Worm (Caenorhabditis elegans): ENCODE results near the gene samp-1.
A peak's percentile ranks its signal among the peaks of the same experiment; 100 is the strongest.

Gene samp-1

DNA sequence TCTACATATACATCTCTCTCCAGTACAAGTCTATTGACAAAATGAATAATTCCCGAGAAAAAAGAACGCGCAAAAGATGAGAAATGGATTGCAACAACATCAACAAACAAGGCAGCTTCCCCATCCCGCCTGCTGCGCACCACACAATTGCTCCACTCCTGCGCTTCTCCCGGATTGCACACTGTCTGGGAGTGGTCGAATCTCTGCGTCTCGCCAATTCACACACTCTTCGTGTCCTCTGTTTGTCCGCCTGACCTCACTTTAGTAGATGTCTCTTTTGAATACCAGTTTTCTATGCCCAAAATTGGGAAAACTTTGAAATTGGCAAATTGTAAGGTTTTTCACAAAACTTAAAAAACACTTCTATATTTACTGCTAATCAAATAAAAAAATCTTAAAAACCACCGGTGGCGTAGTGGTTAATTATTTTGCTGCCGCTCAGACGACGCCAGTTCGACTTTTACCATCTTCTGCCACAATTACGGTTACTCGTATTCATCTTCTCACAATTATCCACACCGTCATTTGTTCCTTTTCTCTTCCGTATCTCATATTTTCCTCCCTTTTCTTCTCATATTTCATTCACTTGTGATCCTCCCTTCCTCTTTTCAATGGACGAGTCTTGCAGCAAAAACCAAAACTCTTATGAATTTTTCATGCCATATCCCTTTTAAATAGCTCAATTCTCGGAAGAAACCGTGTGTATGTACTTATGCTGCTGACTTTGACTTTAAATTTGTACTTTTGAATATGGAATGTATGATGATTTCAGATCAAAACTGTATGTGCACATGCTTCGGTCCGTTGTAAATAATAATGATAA lies 3.1 kb downstream of the samp-1 start, which contains the start of gene rsf-1 (continued):
- no peak for TF ChIP-seq daf-12 (tag; optimal IDR thresholded peaks at IDR 0.05)
- no peak for TF ChIP-seq ztf-4 (tag; optimal IDR thresholded peaks at IDR 0.05)
- no peak for TF ChIP-seq ama-1 (optimal IDR thresholded peaks at IDR 0.05)
- TF ChIP-seq ceh-28 (tag; optimal IDR thresholded peaks at IDR 0.05): no peak
- TF ChIP-seq unc-62 (GFP tag; optimal IDR thresholded peaks at IDR 0.05): no peak
- no peak for TF ChIP-seq R02D3.7 (tag; optimal IDR thresholded peaks at IDR 0.05)
- no peak for TF ChIP-seq fkh-10 (GFP tag; optimal IDR thresholded peaks at IDR 0.05)
- TF ChIP-seq elt-2 (tag; optimal IDR thresholded peaks at IDR 0.05): peak; percentile 15
- TF ChIP-seq lsy-12 (tag; optimal IDR thresholded peaks at IDR 0.05): no peak
- TF ChIP-seq zag-1 (tag; optimal IDR thresholded peaks at IDR 0.05): no peak
- no peak for TF ChIP-seq skn-1 (tag; optimal IDR thresholded peaks at IDR 0.05)
- no peak for TF ChIP-seq ceh-16 (tag; optimal IDR thresholded peaks at IDR 0.05)
- TF ChIP-seq snpc-4 (tag; optimal IDR thresholded peaks at IDR 0.05): peak; percentile 34
- no peak for TF ChIP-seq ceh-82 (tag; optimal IDR thresholded peaks at IDR 0.05)
- TF ChIP-seq egl-5 (tag; optimal IDR thresholded peaks at IDR 0.05): no peak
- TF ChIP-seq fos-1 (tag; optimal IDR thresholded peaks at IDR 0.05): no peak
- no peak for TF ChIP-seq lin-15B (tag; optimal IDR thresholded peaks at IDR 0.05)
- TF ChIP-seq nhr-237 (tag; optimal IDR thresholded peaks at IDR 0.05): no peak
- no peak for TF ChIP-seq nhr-25 (tag; optimal IDR thresholded peaks at IDR 0.05)
- peak; percentile 44 for TF ChIP-seq lin-39 (tag; optimal IDR thresholded peaks at IDR 0.05)

DNA sequence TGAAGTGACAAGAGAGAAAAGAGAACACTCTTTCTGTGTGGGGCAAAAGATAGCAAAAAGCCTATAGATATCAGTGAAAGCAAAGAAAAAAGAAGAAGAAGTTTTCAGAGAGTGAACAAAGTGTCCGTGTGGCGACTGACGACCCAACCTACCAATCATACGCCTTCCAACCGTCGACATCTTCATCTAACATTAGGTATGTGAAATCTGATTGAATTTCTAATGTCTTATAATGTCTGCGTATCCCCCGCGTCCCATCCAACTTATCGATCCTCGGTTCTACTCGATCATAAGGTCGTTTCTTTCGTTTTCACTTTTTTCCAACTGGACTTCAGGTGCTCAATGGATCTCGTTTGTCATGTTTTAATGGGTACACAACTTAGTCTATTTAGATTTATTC lies 4.6 kb downstream of the samp-1 start:
- no peak for TF ChIP-seq elt-1 (tag; optimal IDR thresholded peaks at IDR 0.05)
- TF ChIP-seq fos-1 (tag; optimal IDR thresholded peaks at IDR 0.05): no peak
- TF ChIP-seq elt-3 (tag; optimal IDR thresholded peaks at IDR 0.05): no peak
- TF ChIP-seq R02D3.7 (tag; optimal IDR thresholded peaks at IDR 0.05): no peak
- TF ChIP-seq ceh-16 (tag; optimal IDR thresholded peaks at IDR 0.05): no peak
- no peak for TF ChIP-seq nhr-237 (tag; optimal IDR thresholded peaks at IDR 0.05)
- no peak for TF ChIP-seq fkh-2 (tag; optimal IDR thresholded peaks at IDR 0.05)
- peak; percentile 26 for TF ChIP-seq nhr-23 (tag; optimal IDR thresholded peaks at IDR 0.05)
- no peak for TF ChIP-seq daf-12 (tag; optimal IDR thresholded peaks at IDR 0.05)
- TF ChIP-seq nfya-1 (tag; optimal IDR thresholded peaks at IDR 0.05; ENCODE audit: insufficient read depth): peak; percentile 56
- peak; percentile 79 for TF ChIP-seq nhr-25 (tag; optimal IDR thresholded peaks at IDR 0.05)
- TF ChIP-seq tbx-2 (tag; optimal IDR thresholded peaks at IDR 0.05): no peak

DNA sequence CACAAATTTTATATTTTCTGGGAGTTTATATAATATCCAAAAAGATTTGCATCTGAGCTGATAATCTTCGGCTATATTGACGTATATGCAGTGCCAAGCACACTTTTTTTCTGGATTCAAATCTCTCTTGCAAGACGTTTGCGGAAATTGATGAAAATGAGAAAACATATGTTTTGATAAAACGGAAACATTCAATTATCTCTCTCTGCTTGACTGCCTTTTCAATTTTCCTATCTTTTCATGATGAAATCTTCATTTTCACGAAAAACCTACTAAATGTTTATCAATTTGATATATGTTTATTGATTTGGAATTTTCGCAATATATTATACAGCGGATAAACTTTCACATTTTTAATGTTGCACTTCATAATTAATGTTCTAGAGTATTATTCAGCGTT lies 5.3 kb downstream of the samp-1 start:
- TF ChIP-seq nhr-43 (tag; optimal IDR thresholded peaks at IDR 0.05; ENCODE audit: poor library complexity, severe bottlenecking): no peak
- TF ChIP-seq tbx-2 (tag; optimal IDR thresholded peaks at IDR 0.05): no peak
- TF ChIP-seq pqm-1 (tag; optimal IDR thresholded peaks at IDR 0.05): no peak
- TF ChIP-seq nhr-23 (tag; optimal IDR thresholded peaks at IDR 0.05): no peak

DNA sequence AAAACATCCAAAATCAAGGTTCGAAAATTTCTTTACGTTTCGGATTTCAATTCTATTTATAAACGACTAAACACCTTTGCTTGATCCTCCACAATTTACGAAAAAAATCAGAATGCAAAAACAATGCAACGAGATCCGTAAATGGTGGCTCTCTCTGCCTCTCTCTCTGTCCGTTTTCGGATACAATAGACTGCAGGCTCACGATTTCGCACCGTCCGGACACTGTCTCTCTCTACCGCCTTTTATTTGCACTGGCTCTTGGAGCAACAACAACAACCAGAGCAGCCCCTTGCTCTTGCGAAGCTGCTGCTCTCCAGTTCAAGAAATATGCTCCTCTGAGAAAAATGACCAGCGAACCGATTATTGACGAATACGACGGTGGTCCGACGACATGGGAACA lies 9.5 kb downstream of the samp-1 start, which contains the start of gene T24F1.7:
T24F1.7 (plus strand) TSS at position 301 of the 400 bp plus-strand sequence.
- TF ChIP-seq daf-12 (tag; optimal IDR thresholded peaks at IDR 0.05) (no peak), nhr-76 (tag; optimal IDR thresholded peaks at IDR 0.05) (no peak), nhr-12 (tag; optimal IDR thresholded peaks at IDR 0.05) (no peak), elt-1 (tag; optimal IDR thresholded peaks at IDR 0.05) (no peak), nhr-25 (tag; optimal IDR thresholded peaks at IDR 0.05) (no peak), ceh-28 (tag; optimal IDR thresholded peaks at IDR 0.05) (no peak), fos-1 (tag; optimal IDR thresholded peaks at IDR 0.05) (no peak), lsy-12 (tag; optimal IDR thresholded peaks at IDR 0.05) (no peak)

DNA sequence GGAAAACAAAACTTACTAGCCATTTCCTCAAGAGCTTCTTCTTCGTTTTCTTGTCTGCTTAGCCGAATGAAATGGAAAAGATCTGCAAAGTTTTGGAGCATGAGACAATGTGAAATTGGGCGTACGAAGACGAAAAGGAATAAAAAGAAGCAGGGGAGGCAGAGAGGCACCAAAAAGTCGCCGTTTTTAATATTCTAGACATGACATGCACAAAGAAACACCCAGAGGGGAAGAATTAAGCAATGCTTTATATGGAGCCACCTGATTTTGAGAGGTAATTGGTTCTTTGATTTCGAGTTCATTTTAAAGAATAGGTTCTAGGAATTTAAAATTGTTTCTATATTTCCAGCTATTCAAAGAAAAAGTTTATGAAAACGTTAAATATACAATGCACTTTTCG lies 11.5 kb downstream of the samp-1 start, which contains the start of gene T24F1.4:
T24F1.4 (minus strand) TSS at position 101 of the 400 bp plus-strand sequence.
- TF ChIP-seq sea-2 (GFP tag; optimal IDR thresholded peaks at IDR 0.05) (no peak), egl-27 (tag; optimal IDR thresholded peaks at IDR 0.05) (no peak), ceh-82 (tag; optimal IDR thresholded peaks at IDR 0.05) (no peak), daf-12 (tag; optimal IDR thresholded peaks at IDR 0.05) (no peak), ztf-4 (tag; optimal IDR thresholded peaks at IDR 0.05) (no peak), lsy-12 (tag; optimal IDR thresholded peaks at IDR 0.05) (no peak), lin-39 (tag; optimal IDR thresholded peaks at IDR 0.05) (no peak), snpc-4 (tag; optimal IDR thresholded peaks at IDR 0.05) (no peak), skn-1 (tag; optimal IDR thresholded peaks at IDR 0.05) (no peak)
